Worm (Caenorhabditis elegans): ENCODE results near the gene C44B11.1.

- TF ChIP-seq K02D7.2 (tag; optimal IDR thresholded peaks at IDR 0.05): no peak
- no peak for TF ChIP-seq hlh-30 (tag; optimal IDR thresholded peaks at IDR 0.05; ENCODE audit: insufficient read depth)
- no peak for TF ChIP-seq ceh-22 (tag; optimal IDR thresholded peaks at IDR 0.05)
- TF ChIP-seq pha-4 (tag; optimal IDR thresholded peaks at IDR 0.05): no peak
Observed at ce11 chrIII:3136325-3137001, 18.6 kb upstream of the C44B11.1 start.
